Worm (Caenorhabditis elegans): Measurements from ENCODE around the gene Y67H2A.10.

Gene Y67H2A.10

DNA sequence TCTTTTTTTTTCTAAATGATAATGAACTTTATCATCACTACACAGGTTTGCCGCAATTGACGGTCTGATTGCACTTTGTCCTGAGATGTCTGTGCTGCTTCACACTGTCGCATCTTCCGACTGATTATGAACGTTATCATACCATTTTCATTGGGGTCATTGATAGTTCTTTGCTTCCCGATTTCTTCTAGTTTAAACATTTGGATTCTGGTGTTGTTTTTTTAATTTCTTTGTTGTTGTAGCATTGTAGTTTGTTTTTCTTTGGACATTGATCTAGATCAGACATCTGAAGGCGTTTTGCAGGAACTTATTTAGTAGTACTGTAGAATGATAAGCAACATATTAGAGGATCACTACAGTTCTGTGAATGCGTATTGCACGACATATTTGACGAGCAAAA, 29.5 kb upstream of the Y67H2A.10 start (continued):
- peak; percentile 43; the same call in 1 of the 2 replicates for TF ChIP-seq ceh-20 (GFP tag; IDR thresholded peaks at IDR 0.05)
- peak; percentile 5 for TF ChIP-seq cey-2 (tag; optimal IDR thresholded peaks at IDR 0.05; ENCODE audit: borderline replicate concordance, insufficient read depth)
- peak; percentile 56 for TF ChIP-seq nhr-11 (tag; optimal IDR thresholded peaks at IDR 0.05)
- TF ChIP-seq pha-4 (GFP tag; IDR thresholded peaks at IDR 0.05) = 0 out of 2 replicates have a peak, but pooled peaks have one; percentile 45
- no peak for TF ChIP-seq pha-4 (tag; optimal IDR thresholded peaks at IDR 0.05)
- TF ChIP-seq ces-1 (GFP tag; optimal IDR thresholded peaks at IDR 0.05) = no peak
- TF ChIP-seq zfp-3 (GFP tag; conservative IDR thresholded peaks at IDR 0.05) = peak; percentile 91; the same call in 1 of the 2 replicates
- TF ChIP-seq snpc-4 (tag; optimal IDR thresholded peaks at IDR 0.05) = no peak
- TF ChIP-seq tag-97 (GFP tag; IDR thresholded peaks at IDR 0.05) = no peak
- TF ChIP-seq mdl-1 (tag; optimal IDR thresholded peaks at IDR 0.05) = peak in 1 of 2 experiments; percentile 61
- no peak for TF ChIP-seq daf-19 (GFP tag; conservative IDR thresholded peaks at IDR 0.05)
- TF ChIP-seq zfp-2 (tag; optimal IDR thresholded peaks at IDR 0.05) = no peak
- peak; percentile 98 for TF ChIP-seq dve-1 (tag; optimal IDR thresholded peaks at IDR 0.05; ENCODE audit: insufficient read depth)
- peak; percentile 62 for TF ChIP-seq ztf-7 (tag; optimal IDR thresholded peaks at IDR 0.05)
- 0 out of 2 replicates have a peak, but pooled peaks have one; percentile 11 for TF ChIP-seq Y105C5A.15 (GFP tag; IDR thresholded peaks at IDR 0.05)
- TF ChIP-seq ZK337.2 (GFP tag; IDR thresholded peaks at IDR 0.05) = no peak
- TF ChIP-seq F37D6.2 (tag; optimal IDR thresholded peaks at IDR 0.05) = no peak
- 0 out of 2 replicates have a peak, but pooled peaks have one; percentile 48 for TF ChIP-seq nhr-42 (GFP tag; IDR thresholded peaks at IDR 0.05)
- TF ChIP-seq rbr-2 (tag; optimal IDR thresholded peaks at IDR 0.05) = no peak
- no peak for TF ChIP-seq daf-8 (GFP tag; IDR thresholded peaks at IDR 0.05)
- peak; percentile 91 for TF ChIP-seq mep-1 (tag; optimal IDR thresholded peaks at IDR 0.05)
- TF ChIP-seq dpl-1 (GFP tag; optimal IDR thresholded peaks at IDR 0.05) = no peak
- TF ChIP-seq ceh-32 (tag; optimal IDR thresholded peaks at IDR 0.05; ENCODE audit: poor library complexity) = no peak
- peak; percentile 63; the same call in 1 of the 2 replicates for TF ChIP-seq T26A8.4 (GFP tag; IDR thresholded peaks at IDR 0.05)
- TF ChIP-seq lir-3 (tag; optimal IDR thresholded peaks at IDR 0.05) = no peak
- TF ChIP-seq fkh-10 (GFP tag; optimal IDR thresholded peaks at IDR 0.05) = no peak
- TF ChIP-seq ceh-28 (tag; optimal IDR thresholded peaks at IDR 0.05) = no peak
- peak; percentile 1 for TF ChIP-seq spr-1 (tag; optimal IDR thresholded peaks at IDR 0.05)
- no peak for TF ChIP-seq skn-1 (tag; optimal IDR thresholded peaks at IDR 0.05)
- TF ChIP-seq F44E2.7 (GFP tag; IDR thresholded peaks at IDR 0.05) = no peak
- no peak for TF ChIP-seq zag-1 (tag; optimal IDR thresholded peaks at IDR 0.05)
- no peak for TF ChIP-seq lin-15B (tag; optimal IDR thresholded peaks at IDR 0.05)
- TF ChIP-seq madf-9 (GFP tag; conservative IDR thresholded peaks at IDR 0.05) = no peak
- TF ChIP-seq madf-5 (GFP tag; IDR thresholded peaks at IDR 0.05) = 0 out of 4 replicates have a peak, but pooled peaks of 1 of the 2 experiments have one; percentile 67
- no peak for TF ChIP-seq set-16 (GFP tag; IDR thresholded peaks at IDR 0.05)
- peak; percentile 93 for TF ChIP-seq hlh-11 (tag; optimal IDR thresholded peaks at IDR 0.05)
- peak; percentile 61 for TF ChIP-seq hlh-30 (tag; optimal IDR thresholded peaks at IDR 0.05; ENCODE audit: insufficient read depth)
- TF ChIP-seq aly-2 (tag; optimal IDR thresholded peaks at IDR 0.05) = peak; percentile 6
- TF ChIP-seq arid-1 (GFP tag; conservative IDR thresholded peaks at IDR 0.05) = 0 out of 2 replicates have a peak, but pooled peaks have one; percentile 50
- peak; percentile 22 for TF ChIP-seq mxl-3 (GFP tag; optimal IDR thresholded peaks at IDR 0.05)
- no peak for TF ChIP-seq daf-12 (tag; optimal IDR thresholded peaks at IDR 0.05)
- TF ChIP-seq lin-38 (GFP tag; IDR thresholded peaks at IDR 0.05) = peak; percentile 43
- no peak for TF ChIP-seq tra-1 (GFP tag; IDR thresholded peaks at IDR 0.05)
- 0 out of 2 replicates have a peak, but pooled peaks have one; percentile 12 for TF ChIP-seq Y75B8A.6 (GFP tag; IDR thresholded peaks at IDR 0.05)
- peak; percentile 90 for TF ChIP-seq nhr-10 (tag; optimal IDR thresholded peaks at IDR 0.05)
- TF ChIP-seq zip-2 (tag; optimal IDR thresholded peaks at IDR 0.05) = no peak
- no peak for TF ChIP-seq attf-4 (tag; optimal IDR thresholded peaks at IDR 0.05)
- peak; percentile 62 for TF ChIP-seq mes-2 (tag; optimal IDR thresholded peaks at IDR 0.05; ENCODE audit: poor library complexity, severe bottlenecking)
- TF ChIP-seq dmd-8 (GFP tag; IDR thresholded peaks at IDR 0.05) = no peak
- no peak for TF ChIP-seq lin-39 (tag; optimal IDR thresholded peaks at IDR 0.05)
- no peak for TF ChIP-seq zip-11 (GFP tag; IDR thresholded peaks at IDR 0.05)

All from whole organism, L4 larva.